Worm (Caenorhabditis elegans) whole organism, young adult: ENCODE results near the gene mpdu-1.
A peak's percentile ranks its signal among the peaks of the same experiment; 100 is the strongest.

Source experiments
- B0019.2 ChIP-seq: fragments of 200-800 bp; sonication (Bioruptor generic); conservative IDR thresholded peaks from 2 replicates; pipeline ENCODE4 v1.3.6; 2022; ENCODE audit warnings: missing genetic modification reagents, missing genetic modification characterization, missing compliant biosample characterization
- C06A6.2 ChIP-seq: fragments of 200-800 bp; sonication (Bioruptor generic); conservative IDR thresholded peaks from 2 replicates; pipeline ENCODE4 v1.3.6; 2022; ENCODE audit warnings: missing genetic modification characterization, missing compliant biosample characterization
- D2030.7 ChIP-seq: fragments of 200-800 bp; sonication (Bioruptor generic); IDR thresholded peaks from 2 replicates; pipeline ENCODE4 v1.3.6; 2022; ENCODE audit warnings: missing genetic modification reagents, missing genetic modification characterization, missing compliant biosample characterization
- F33H1.4 ChIP-seq: fragments of 200-800 bp; sonication (Bioruptor generic); IDR thresholded peaks from 2 replicates; pipeline ENCODE4 v1.3.6; 2022; ENCODE audit warnings: missing genetic modification reagents, missing genetic modification characterization, missing compliant biosample characterization
- F37B4.10 ChIP-seq: fragments of 200-800 bp; sonication (Bioruptor generic); IDR thresholded peaks from 2 replicates; pipeline ENCODE4 v1.3.6; 2022; ENCODE audit warnings: missing genetic modification characterization, missing compliant biosample characterization
- F39B2.1 ChIP-seq: fragments of 200-800 bp; sonication (Bioruptor generic); IDR thresholded peaks from 2 replicates; pipeline ENCODE4 v1.3.6; 2022; ENCODE audit warnings: missing genetic modification reagents, missing genetic modification characterization, missing compliant biosample characterization
- T26A5.8 ChIP-seq: sonication (generic microtip); optimal IDR thresholded peaks from 2 replicates; lab custom pipeline; 2016; ENCODE audit warnings: missing genetic modification characterization, missing compliant biosample characterization
- Y67H2A.10 ChIP-seq: fragments of 200-800 bp; sonication (Bioruptor generic); conservative IDR thresholded peaks from 2 replicates; pipeline ENCODE4 v1.3.6; 2022; ENCODE audit warnings: missing genetic modification reagents, missing genetic modification characterization, missing compliant biosample characterization
- aptf-2 ChIP-seq: fragments of 200-800 bp; sonication (Bioruptor generic); conservative IDR thresholded peaks from 2 replicates; pipeline ENCODE4 v1.3.6; 2022; ENCODE audit warnings: missing genetic modification reagents, missing genetic modification characterization, missing compliant biosample characterization
- aptf-3 ChIP-seq: fragments of 200-800 bp; sonication (Bioruptor generic); IDR thresholded peaks from 2 replicates; pipeline ENCODE4 v1.3.6; 2022; ENCODE audit warnings: missing genetic modification characterization, missing compliant biosample characterization
- attf-3 ChIP-seq: fragments of 200-800 bp; sonication (Bioruptor generic); conservative IDR thresholded peaks from 2 replicates; pipeline ENCODE4 v1.3.6; 2022; ENCODE audit warnings: missing genetic modification reagents, missing genetic modification characterization, missing compliant biosample characterization
- bed-1 ChIP-seq: fragments of 200-800 bp; sonication (Bioruptor generic); IDR thresholded peaks from 2 replicates; pipeline ENCODE4 v1.3.6; 2022; ENCODE audit warnings: missing genetic modification reagents, missing genetic modification characterization, missing compliant biosample characterization
- cebp-1 ChIP-seq, 2 experiments: fragments of 200-800 bp in 1 of 2; sonication (Bioruptor generic) in 1 of 2; sonication (generic microtip) in 1 of 2; IDR thresholded peaks in 1 of 2; optimal IDR thresholded peaks in 1 of 2; 2 replicates each; pipeline versions ENCODE4 v1.3.6 to Lab custom; 2017 to 2022; ENCODE audit warnings: missing compliant biosample characterization in 2 of 2, missing genetic modification characterization in 2 of 2, mild to moderate bottlenecking in 1 of 2, missing genetic modification reagents in 1 of 2, moderate library complexity in 1 of 2
- cebp-2 ChIP-seq: fragments of 200-800 bp; sonication (Bioruptor generic); IDR thresholded peaks from 2 replicates; pipeline ENCODE4 v1.3.6; 2022; ENCODE audit warnings: missing genetic modification characterization, missing compliant biosample characterization
- ceh-100 ChIP-seq: fragments of 200-800 bp; sonication (Bioruptor generic); IDR thresholded peaks from 2 replicates; pipeline ENCODE4 v1.3.6; 2022; ENCODE audit warnings: missing genetic modification reagents, missing genetic modification characterization, missing compliant biosample characterization
- ceh-40 ChIP-seq: fragments of 200-800 bp; sonication (Bioruptor generic); IDR thresholded peaks from 2 replicates; pipeline ENCODE4 v1.3.6; 2022; ENCODE audit warnings: missing genetic modification characterization, missing compliant biosample characterization
- ceh-58 ChIP-seq: fragments of 200-800 bp; sonication (Bioruptor generic); IDR thresholded peaks from 2 replicates; pipeline ENCODE4 v1.3.6; 2022; ENCODE audit warnings: missing genetic modification characterization, missing compliant biosample characterization
- ceh-79 ChIP-seq: sonication (generic microtip); optimal IDR thresholded peaks from 2 replicates; lab custom pipeline; 2017; ENCODE audit warnings: mild to moderate bottlenecking, missing genetic modification characterization, missing compliant biosample characterization
- ceh-91 ChIP-seq: fragments of 200-800 bp; sonication (Bioruptor generic); IDR thresholded peaks from 2 replicates; pipeline ENCODE4 v1.3.6; 2022; ENCODE audit warnings: missing genetic modification reagents, missing genetic modification characterization, missing compliant biosample characterization
- egl-18 ChIP-seq: fragments of 200-800 bp; sonication (Bioruptor generic); IDR thresholded peaks from 2 replicates; pipeline ENCODE4 v1.3.6; 2022; ENCODE audit warnings: missing genetic modification reagents, missing genetic modification characterization, missing compliant biosample characterization
- egrh-3 ChIP-seq: fragments of 200-800 bp; sonication (Bioruptor generic); IDR thresholded peaks from 2 replicates; pipeline ENCODE4 v1.3.6; 2022; ENCODE audit warnings: missing genetic modification reagents, missing genetic modification characterization, missing compliant biosample characterization
- ekl-4 ChIP-seq: fragments of 200-800 bp; sonication (Bioruptor generic); IDR thresholded peaks from 2 replicates; pipeline ENCODE4 v1.3.6; 2022; ENCODE audit warnings: missing genetic modification reagents, missing genetic modification characterization, missing compliant biosample characterization
- hlh-12 ChIP-seq: sonication (generic microtip); optimal IDR thresholded peaks from 2 replicates; lab custom pipeline; 2016; ENCODE audit warnings: missing genetic modification characterization, missing compliant biosample characterization
- hmg-20 ChIP-seq: fragments of 200-800 bp; sonication (Bioruptor generic); IDR thresholded peaks from 2 replicates; pipeline ENCODE4 v1.3.6; 2022; ENCODE audit warnings: missing genetic modification reagents, missing genetic modification characterization, missing compliant biosample characterization
- let-526 ChIP-seq: fragments of 200-800 bp; sonication (Bioruptor generic); IDR thresholded peaks from 2 replicates; pipeline ENCODE4 v1.3.6; 2022; ENCODE audit warnings: missing genetic modification reagents, missing genetic modification characterization, missing compliant biosample characterization
- lsy-27 ChIP-seq: sonication (generic microtip); optimal IDR thresholded peaks from 2 replicates; lab custom pipeline; 2017; ENCODE audit warnings: missing genetic modification characterization, mild to moderate bottlenecking, missing compliant biosample characterization, antibody characterized with exemption, missing genotype, borderline replicate concordance; ENCODE audit not compliant: insufficient read depth
- madf-3 ChIP-seq: fragments of 200-800 bp; sonication (Bioruptor generic); IDR thresholded peaks from 2 replicates; pipeline ENCODE4 v1.3.6; 2022; ENCODE audit warnings: missing genetic modification reagents, missing genetic modification characterization, missing compliant biosample characterization
- madf-8 ChIP-seq: fragments of 200-800 bp; sonication (Bioruptor generic); conservative IDR thresholded peaks from 2 replicates; pipeline ENCODE4 v1.3.6; 2022; ENCODE audit warnings: missing genetic modification reagents, missing genetic modification characterization, missing compliant biosample characterization
- mel-28 ChIP-seq: sonication (generic microtip); optimal IDR thresholded peaks from 2 replicates; lab custom pipeline; 2016; ENCODE audit warnings: borderline replicate concordance, mild to moderate bottlenecking, missing genetic modification characterization, missing compliant biosample characterization
- nhr-179 ChIP-seq: sonication (generic microtip); optimal IDR thresholded peaks from 2 replicates; lab custom pipeline; 2016; ENCODE audit warnings: mild to moderate bottlenecking, missing genetic modification characterization, missing compliant biosample characterization
- repo-1 ChIP-seq: sonication (generic microtip); optimal IDR thresholded peaks from 2 replicates; lab custom pipeline; 2017; ENCODE audit warnings: mild to moderate bottlenecking, missing genetic modification characterization, missing compliant biosample characterization
- unc-130 ChIP-seq: sonication (generic microtip); optimal IDR thresholded peaks from 2 replicates; lab custom pipeline; 2016; ENCODE audit warnings: missing genetic modification reagents, missing genetic modification characterization, missing compliant biosample characterization
- ztf-22 ChIP-seq: fragments of 200-800 bp; sonication (Bioruptor generic); optimal IDR thresholded peaks from 2 replicates; lab custom pipeline; 2018; ENCODE audit warnings: mild to moderate bottlenecking, missing genetic modification characterization, moderate library complexity, missing compliant biosample characterization
- ztf-28 ChIP-seq: fragments of 200-800 bp; sonication (Bioruptor generic); IDR thresholded peaks from 2 replicates; pipeline ENCODE4 v1.3.6; 2022; ENCODE audit warnings: missing genetic modification reagents, missing genetic modification characterization, missing compliant biosample characterization

Gene mpdu-1

DNA sequence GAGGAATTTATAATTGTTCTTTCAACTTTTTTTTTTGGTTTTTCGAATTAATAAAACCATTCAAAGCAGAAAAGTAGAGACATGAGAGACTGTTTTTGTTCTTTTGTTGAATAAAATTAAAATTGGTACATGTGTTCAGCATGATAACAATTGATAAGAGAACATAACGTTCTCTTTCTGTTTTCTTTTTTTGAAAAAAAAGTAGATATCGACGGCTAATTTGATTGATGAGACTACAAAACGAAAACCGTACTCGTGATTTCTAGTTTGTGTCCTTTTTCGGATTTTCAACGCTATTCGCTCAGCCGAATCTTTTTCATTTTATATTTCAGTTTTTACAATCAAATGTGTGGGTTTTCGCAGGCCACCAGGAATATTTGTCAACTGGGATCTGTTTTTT, 13.5 kb downstream of the mpdu-1 start, which contains the start of gene C08D8.1:
Gene C08D8.1, plus strand, starts transcription at position 324 of the 400 bp plus-strand sequence.
- TF ChIP-seq mel-28 (tag; lab: Kevin White, UChicago) (no peak), attf-3 (GFP tag; lab: Robert Waterston, UW) (no peak), unc-130 (GFP tag; lab: Kevin White, UChicago) (no peak), T26A5.8 (no peak), bed-1 (GFP tag; lab: Robert Waterston, UW) (no peak), ceh-58 (GFP tag; lab: Robert Waterston, UW) (no peak), ekl-4 (GFP tag; lab: Robert Waterston, UW) (no peak), Y67H2A.10 (GFP tag; lab: Robert Waterston, UW) (no peak), let-526 (no peak)

DNA sequence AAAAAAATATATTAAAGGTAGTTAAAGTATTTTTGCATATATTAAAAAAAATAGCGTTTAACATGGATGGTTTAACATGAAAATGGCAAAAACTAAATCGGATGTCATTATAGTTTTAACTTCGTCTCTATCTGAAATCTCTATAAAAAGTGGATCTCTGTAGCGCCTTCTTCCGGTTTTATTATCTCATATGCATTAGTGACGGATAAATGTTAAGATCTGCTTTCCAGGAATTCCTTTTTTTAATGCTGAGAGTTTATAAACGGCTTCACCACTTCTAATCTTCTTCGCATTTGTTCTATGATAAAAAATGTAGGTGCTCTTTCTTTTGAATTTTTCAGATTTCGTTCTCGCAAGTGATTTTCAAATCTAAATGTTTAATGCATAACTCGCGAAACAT, 16.5 kb downstream of the mpdu-1 start:
- no peak for TF ChIP-seq ceh-79
- no peak for TF ChIP-seq lsy-27 (tag; lab: Kevin White, UChicago)
- no peak for TF ChIP-seq C06A6.2 (GFP tag; lab: Robert Waterston, UW)
- no peak for TF ChIP-seq hlh-12 (tag; lab: Kevin White, UChicago)

ce11 chrV:8340924-8341323, 18.0 kb downstream of the mpdu-1 start, which contains the start of gene C08D8.7:
TSS of gene C08D8.7 (plus strand) at chrV:8341224.
- TF ChIP-seq aptf-2 (GFP tag; lab: Robert Waterston, UW): 0 out of 2 replicates have a peak, but pooled peaks have one; percentile 48

- TF ChIP-seq cebp-1 (GFP tag; IDR thresholded peaks at IDR 0.05; lab: Robert Waterston, UW) (peak; percentile 51; the same call in 1 of the 2 replicates), cebp-1 (tag; optimal IDR thresholded peaks at IDR 0.05; lab: Kevin White, UChicago) (peak; percentile 78), madf-8 (GFP tag; lab: Robert Waterston, UW) (no peak)
Measured at ce11 chrV:8335620-8336019, 23.3 kb downstream of the mpdu-1 start.

- TF ChIP-seq ceh-91 (GFP tag; lab: Robert Waterston, UW) (no peak), ztf-22 (GFP tag; lab: Kevin White, UChicago) (no peak), nhr-179 (tag; lab: Kevin White, UChicago) (no peak), repo-1 (tag; lab: Kevin White, UChicago) (no peak)
Measured at ce11 chrV:8334360-8334759, 24.6 kb downstream of the mpdu-1 start, which contains the start of gene tmd-2. TSS of gene tmd-2 (plus strand) at chrV:8334660.

DNA sequence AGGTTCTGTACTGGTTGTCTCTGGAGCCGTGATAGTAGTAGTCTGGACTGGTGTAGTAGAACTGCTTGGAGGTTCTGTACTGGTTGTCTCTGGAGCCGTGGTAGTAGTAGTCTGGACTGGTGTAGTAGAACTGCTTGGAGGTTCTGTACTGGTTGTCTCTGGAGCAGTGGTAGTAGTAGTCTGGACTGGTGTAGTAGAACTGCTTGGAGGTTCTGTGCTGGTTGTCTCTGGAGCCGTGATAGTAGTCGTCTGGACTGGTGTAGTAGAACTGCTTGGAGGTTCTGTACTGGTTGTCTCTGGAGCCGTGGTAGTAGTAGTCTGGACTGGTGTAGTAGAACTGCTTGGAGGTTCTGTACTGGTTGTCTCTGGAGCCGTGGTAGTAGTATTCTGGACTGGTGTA, 29.6 kb downstream of the mpdu-1 start:
- TF ChIP-seq F39B2.1 (GFP tag; lab: Robert Waterston, UW) (0 out of 2 replicates have a peak, but pooled peaks have one; percentile 60), F37B4.10 (0 out of 2 replicates have a peak, but pooled peaks have one; percentile 82), egrh-3 (GFP tag; lab: Robert Waterston, UW) (peak; percentile 70), cebp-2 (GFP tag; lab: Robert Waterston, UW) (peak; percentile 77; the same call in 1 of the 2 replicates), D2030.7 (peak; percentile 16; the same call in 1 of the 2 replicates), ceh-100 (GFP tag; lab: Robert Waterston, UW) (0 out of 2 replicates have a peak, but pooled peaks have one; percentile 15), aptf-3 (0 out of 2 replicates have a peak, but pooled peaks have one; percentile 84), F33H1.4 (GFP tag; lab: Robert Waterston, UW) (0 out of 2 replicates have a peak, but pooled peaks have one; percentile 25), let-526 (0 out of 2 replicates have a peak, but pooled peaks have one; percentile 70), madf-3 (GFP tag; lab: Robert Waterston, UW) (peak; percentile 80; the same call in 1 of the 2 replicates), ztf-28 (0 out of 2 replicates have a peak, but pooled peaks have one; percentile 49), ceh-40 (GFP tag; lab: Robert Waterston, UW) (peak; percentile 85), B0019.2 (GFP tag; lab: Robert Waterston, UW) (peak; percentile 40; the same call in 1 of the 2 replicates), hmg-20 (GFP tag; lab: Robert Waterston, UW) (0 out of 2 replicates have a peak, but pooled peaks have one; percentile 28), ceh-58 (GFP tag; lab: Robert Waterston, UW) (0 out of 2 replicates have a peak, but pooled peaks have one; percentile 18), egl-18 (GFP tag; lab: Robert Waterston, UW) (0 out of 2 replicates have a peak, but pooled peaks have one; percentile 63)
